Worm (Caenorhabditis elegans): ENCODE measurements around the gene glt-3.

DNA sequence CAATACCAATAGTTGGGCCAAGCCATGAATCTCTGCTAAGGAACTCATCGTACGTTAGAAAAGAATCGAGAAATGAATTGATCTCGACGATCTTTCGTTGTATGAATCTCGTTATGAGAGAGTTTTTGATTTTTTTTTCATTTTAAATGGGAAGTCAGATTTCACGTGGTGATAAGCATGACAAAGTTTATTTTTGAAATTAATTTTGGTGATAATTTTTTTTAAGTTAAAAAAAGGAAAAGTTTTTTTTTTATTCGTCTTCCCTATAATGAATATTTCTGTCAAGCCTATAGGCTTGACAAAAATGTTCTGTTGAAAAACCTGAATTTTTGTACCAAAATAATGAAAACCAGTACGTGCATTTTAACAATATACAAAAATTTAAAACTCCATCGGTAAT, 5.8 kb downstream of the glt-3 start, which contains the start of gene K08F4.5:
- TF ChIP-seq ceh-18 (tag; optimal IDR thresholded peaks at IDR 0.05) (no peak), pha-4 (tag; optimal IDR thresholded peaks at IDR 0.05) (no peak), nfya-1 (tag; optimal IDR thresholded peaks at IDR 0.05) (no peak), ets-4 (tag; optimal IDR thresholded peaks at IDR 0.05) (no peak), tbx-7 (tag; optimal IDR thresholded peaks at IDR 0.05) (no peak), unc-3 (GFP tag; conservative IDR thresholded peaks at IDR 0.05) (no peak), unc-3 (tag; optimal IDR thresholded peaks at IDR 0.05) (no peak), sox-4 (tag; optimal IDR thresholded peaks at IDR 0.05) (no peak), ceh-48 (tag; optimal IDR thresholded peaks at IDR 0.05) (no peak), ama-1 (optimal IDR thresholded peaks at IDR 0.05) (no peak), sdc-2 (tag; optimal IDR thresholded peaks at IDR 0.05) (no peak), hlh-8 (tag; optimal IDR thresholded peaks at IDR 0.05) (no peak)

Measured in whole organism, late embryonic.